Fruit fly (Drosophila melanogaster) whole organism, prepupa: ENCODE measurements around the gene CG13073.

Experiments used
- CG10631 ChIP-seq: fragments of 200-800 bp; sonication (Bioruptor generic); optimal IDR thresholded peaks from 2 replicates; lab custom pipeline; 2016; ENCODE audit warnings: missing biosample characterization, missing genetic modification characterization
- CG10669 ChIP-seq: fragments of 200-800 bp; sonication (Bioruptor generic); optimal IDR thresholded peaks from 3 replicates; lab custom pipeline; 2018; ENCODE audit warnings: missing biosample characterization, mild to moderate bottlenecking, missing genetic modification characterization, moderate library complexity
- CG11294 ChIP-seq: fragments of 200-800 bp; sonication (Bioruptor generic); IDR thresholded peaks from 2 replicates; pipeline ENCODE4 v1.3.6; 2022; ENCODE audit warnings: missing biosample characterization, missing genetic modification characterization
- CG1621 ChIP-seq: fragments of 200-800 bp; sonication (Bioruptor generic); optimal IDR thresholded peaks from 3 replicates; lab custom pipeline; 2018; ENCODE audit warnings: missing biosample characterization, mild to moderate bottlenecking, missing genetic modification characterization
- CG16779 ChIP-seq: fragments of 200-800 bp; sonication (Bioruptor generic); optimal IDR thresholded peaks from 3 replicates; lab custom pipeline; 2017; ENCODE audit warnings: missing biosample characterization, mild to moderate bottlenecking, missing genetic modification characterization
- CG3032 ChIP-seq: fragments of 200-800 bp; optimal IDR thresholded peaks from 2 replicates; lab custom pipeline; 2019; ENCODE audit warnings: missing biosample characterization, mild to moderate bottlenecking, missing genetic modification characterization, moderate library complexity
- CG32006 ChIP-seq: fragments of 200-800 bp; sonication (Bioruptor generic); optimal IDR thresholded peaks from 3 replicates; lab custom pipeline; 2017; ENCODE audit warnings: missing biosample characterization, mild to moderate bottlenecking, missing genetic modification characterization
- CG3919 ChIP-seq: fragments of 200-800 bp; sonication (Bioruptor generic); optimal IDR thresholded peaks from 3 replicates; lab custom pipeline; 2016; ENCODE audit warnings: missing biosample characterization, missing genetic modification characterization
- CG4318 ChIP-seq: fragments of 200-800 bp; sonication (Bioruptor generic); optimal IDR thresholded peaks from 3 replicates; lab custom pipeline; 2017; ENCODE audit warnings: missing biosample characterization, mild to moderate bottlenecking, missing genetic modification characterization
- CG6163 ChIP-seq: fragments of 200-800 bp; sonication (Bioruptor generic); IDR thresholded peaks from 3 replicates; pipeline ENCODE4 v1.3.6; 2022; ENCODE audit warnings: missing biosample characterization, missing genetic modification characterization
- CG6276 ChIP-seq: fragments of 200-800 bp; sonication (Bioruptor generic); optimal IDR thresholded peaks from 2 replicates; lab custom pipeline; 2017; ENCODE audit warnings: missing biosample characterization, mild to moderate bottlenecking, missing genetic modification characterization
- CG6792 ChIP-seq: fragments of 200-800 bp; sonication (Bioruptor generic); optimal IDR thresholded peaks from 3 replicates; lab custom pipeline; 2016; ENCODE audit warnings: missing biosample characterization, missing genetic modification characterization
- CG6808 ChIP-seq: fragments of 200-800 bp; sonication (Bioruptor generic); optimal IDR thresholded peaks from 3 replicates; lab custom pipeline; 2017; ENCODE audit warnings: missing biosample characterization, missing genetic modification characterization, mild to moderate bottlenecking, moderate library complexity, missing genetic modification reagents
- CG6854 ChIP-seq: fragments of 200-800 bp; sonication (Bioruptor generic); optimal IDR thresholded peaks from 2 replicates; lab custom pipeline; 2017; ENCODE audit warnings: missing biosample characterization, mild to moderate bottlenecking, missing genetic modification characterization
- CG7368 ChIP-seq: fragments of 200-800 bp; sonication (Bioruptor generic); optimal IDR thresholded peaks from 3 replicates; lab custom pipeline; 2016; ENCODE audit warnings: missing biosample characterization, missing genetic modification characterization
- CG8119 ChIP-seq: fragments of 200-800 bp; sonication (Bioruptor generic); IDR thresholded peaks from 3 replicates; pipeline ENCODE4 v1.3.6; 2022; ENCODE audit warnings: missing biosample characterization, missing genetic modification characterization
- CG8632 ChIP-seq: fragments of 200-800 bp; sonication (Bioruptor generic); optimal IDR thresholded peaks from 3 replicates; lab custom pipeline; 2016; ENCODE audit warnings: missing biosample characterization, missing genetic modification characterization
- CG9139 ChIP-seq: fragments of 200-800 bp; sonication (Bioruptor generic); optimal IDR thresholded peaks from 3 replicates; lab custom pipeline; 2017; ENCODE audit warnings: missing biosample characterization, mild to moderate bottlenecking, missing genetic modification characterization
- Eip75B ChIP-seq: fragments of 200-800 bp; sonication (Bioruptor generic); optimal IDR thresholded peaks from 3 replicates; lab custom pipeline; 2016; ENCODE audit warnings: missing biosample characterization, missing genetic modification characterization
- Eip78C ChIP-seq: fragments of 200-800 bp; sonication (Bioruptor generic); peaks from one replicate; lab custom pipeline; 2016; ENCODE audit warnings: missing biosample characterization, missing genetic modification characterization
- Eip93F ChIP-seq: fragments of 200-800 bp; sonication (Bioruptor generic); optimal IDR thresholded peaks from 2 replicates; lab custom pipeline; 2016; ENCODE audit warnings: missing biosample characterization, mild to moderate bottlenecking, missing genetic modification characterization
- Ets21C ChIP-seq: fragments of 200-800 bp; sonication (Bioruptor generic); optimal IDR thresholded peaks from 3 replicates; lab custom pipeline; 2016; ENCODE audit warnings: missing biosample characterization, missing genetic modification characterization
- Hr38 ChIP-seq: sonication (Bioruptor generic); optimal IDR thresholded peaks from 2 replicates; lab custom pipeline; 2016; ENCODE audit warnings: missing biosample characterization, missing genetic modification characterization
- Hr39 ChIP-seq: fragments of 200-800 bp; sonication (Bioruptor generic); optimal IDR thresholded peaks from 2 replicates; lab custom pipeline; 2016; ENCODE audit warnings: missing biosample characterization, missing genetic modification characterization
- Met ChIP-seq: fragments of 200-800 bp; sonication (Bioruptor generic); optimal IDR thresholded peaks from 3 replicates; lab custom pipeline; 2016; ENCODE audit warnings: missing biosample characterization, missing genetic modification characterization
- Sox102F ChIP-seq: fragments of 200-800 bp; sonication (Bioruptor generic); optimal IDR thresholded peaks from 2 replicates; lab custom pipeline; 2016; ENCODE audit warnings: missing biosample characterization, mild to moderate bottlenecking, missing genetic modification characterization
- Sox14 ChIP-seq: fragments of 200-800 bp; sonication (Bioruptor generic); optimal IDR thresholded peaks from 3 replicates; lab custom pipeline; 2016; ENCODE audit warnings: missing biosample characterization, missing genetic modification characterization
- Sox15 ChIP-seq: fragments of 200-800 bp; sonication (Bioruptor generic); optimal IDR thresholded peaks from 3 replicates; lab custom pipeline; 2016; ENCODE audit warnings: missing biosample characterization, missing genetic modification characterization
- achi ChIP-seq: fragments of 200-800 bp; sonication (Bioruptor generic); optimal IDR thresholded peaks from 3 replicates; lab custom pipeline; 2016; ENCODE audit warnings: missing biosample characterization, missing genetic modification characterization
- acj6 ChIP-seq: fragments of 200-800 bp; sonication (Bioruptor generic); optimal IDR thresholded peaks from 3 replicates; lab custom pipeline; 2016; ENCODE audit warnings: missing biosample characterization, missing genetic modification characterization
- cyc ChIP-seq: fragments of 200-800 bp; sonication (Bioruptor generic); optimal IDR thresholded peaks from 3 replicates; lab custom pipeline; 2016; ENCODE audit warnings: missing biosample characterization, missing genetic modification characterization
- dsx ChIP-seq: fragments of 200-800 bp; optimal IDR thresholded peaks from 3 replicates; lab custom pipeline; 2019; ENCODE audit warnings: missing biosample characterization, mild to moderate bottlenecking, missing genetic modification characterization, moderate library complexity; ENCODE audit not compliant: poor library complexity, severe bottlenecking
- eg ChIP-seq: fragments of 200-800 bp; sonication (Bioruptor generic); IDR thresholded peaks from 3 replicates; pipeline ENCODE4 v1.3.6; 2022; ENCODE audit warnings: missing biosample characterization, missing genetic modification characterization
- fkh ChIP-seq: fragments of 200-800 bp; sonication (Bioruptor generic); optimal IDR thresholded peaks from 3 replicates; lab custom pipeline; 2017; ENCODE audit warnings: missing biosample characterization, mild to moderate bottlenecking, missing genetic modification characterization, moderate library complexity
- net ChIP-seq: fragments of 200-800 bp; sonication (Bioruptor generic); optimal IDR thresholded peaks from 3 replicates; lab custom pipeline; 2016; ENCODE audit warnings: missing biosample characterization, missing genetic modification characterization
- salr ChIP-seq, 2 experiments: fragments of 200-800 bp; sonication (Bioruptor generic); optimal IDR thresholded peaks; 3 replicates each; lab custom pipeline; 2016 to 2018; ENCODE audit warnings: missing biosample characterization in 2 of 2, missing genetic modification characterization in 2 of 2, mild to moderate bottlenecking in 1 of 2
- spab ChIP-seq: fragments of 200-800 bp; sonication (Bioruptor generic); optimal IDR thresholded peaks from 2 replicates; lab custom pipeline; 2017; ENCODE audit warnings: missing biosample characterization, mild to moderate bottlenecking, missing genetic modification characterization, missing genetic modification reagents
- ss ChIP-seq, 2 experiments: fragments of 200-800 bp; sonication (Bioruptor generic); optimal IDR thresholded peaks; 2 replicates in 1 of 2; 3 replicates in 1 of 2; lab custom pipeline; 2017 to 2018; ENCODE audit warnings: mild to moderate bottlenecking in 2 of 2, missing biosample characterization in 2 of 2, missing genetic modification characterization in 2 of 2, moderate library complexity in 1 of 2
- svp ChIP-seq: fragments of 200-800 bp; sonication (Bioruptor generic); peaks from one replicate; lab custom pipeline; 2016; ENCODE audit warnings: missing biosample characterization, missing genetic modification characterization
- topi ChIP-seq: fragments of 200-800 bp; sonication (Bioruptor generic); optimal IDR thresholded peaks from 3 replicates; lab custom pipeline; 2016; ENCODE audit warnings: missing biosample characterization, missing genetic modification characterization
- vri ChIP-seq: fragments of 200-800 bp; sonication (Bioruptor generic); optimal IDR thresholded peaks from 3 replicates; lab custom pipeline; 2016; ENCODE audit warnings: missing biosample characterization, mild to moderate bottlenecking, missing genetic modification characterization

CG13073 gene

dm6 chr3L:16190885-16191284 lies 26.2 kb downstream of the CG13073 start:
- TF ChIP-seq Hr38 (GFP tag; lab: Kevin White, UChicago) (no peak), CG6276 (GFP tag; lab: Kevin White, UChicago) (peak; percentile 17), CG3919 (peak; percentile 45), CG11294 (GFP tag; lab: Robert Waterston, UW) (0 out of 2 replicates have a peak, but pooled peaks have one; percentile 34), Eip78C (GFP tag; lab: Kevin White, UChicago) (peak; percentile 85), salr (GFP tag; optimal IDR thresholded peaks at IDR 0.05; lab: Kevin White, UChicago) (no peak), CG16779 (tag; lab: Kevin White, UChicago) (peak; percentile 46), topi (peak; percentile 15), cyc (GFP tag; lab: Kevin White, UChicago) (no peak), Sox102F (GFP tag; lab: Kevin White, UChicago) (peak; percentile 24), CG10631 (GFP tag; lab: Kevin White, UChicago) (no peak), Hr39 (GFP tag; lab: Kevin White, UChicago) (no peak), Sox14 (GFP tag; lab: Kevin White, UChicago) (peak; percentile 15), ss (GFP tag; optimal IDR thresholded peaks at IDR 0.05; lab: Kevin White, UChicago) (peak; percentile 67 to 72), svp (GFP tag; lab: Kevin White, UChicago) (peak; percentile 63), CG7368 (no peak), CG32006 (GFP tag; lab: Kevin White, UChicago) (no peak), spab (GFP tag; lab: Kevin White, UChicago) (peak; percentile 41), eg (GFP tag; lab: Robert Waterston, UW) (peak; percentile 34; the same call in 1 of the 3 replicates), CG9139 (GFP tag; lab: Kevin White, UChicago) (peak; percentile 61), achi (peak; percentile 12), CG6854 (peak; percentile 69), CG10669 (GFP tag; lab: Kevin White, UChicago) (peak; percentile 31), CG8632 (GFP tag; lab: Kevin White, UChicago) (no peak), CG8119 (GFP tag; lab: Robert Waterston, UW) (0 out of 3 replicates have a peak, but pooled peaks have one; percentile 26), vri (GFP tag; lab: Kevin White, UChicago) (peak; percentile 85), CG4318 (GFP tag; lab: Kevin White, UChicago) (no peak), Eip75B (peak; percentile 7), CG6792 (GFP tag; lab: Kevin White, UChicago) (no peak), Ets21C (GFP tag; lab: Kevin White, UChicago) (no peak), Met (GFP tag; lab: Kevin White, UChicago) (peak; percentile 20), CG6808 (GFP tag; lab: Kevin White, UChicago) (peak; percentile 56), CG6163 (GFP tag; lab: Robert Waterston, UW) (no peak; the same call in 1 of the 3 replicates), CG3032 (tag; lab: Kevin White, UChicago) (peak; percentile 1), fkh (GFP tag; lab: Kevin White, UChicago) (peak; percentile 73), Eip93F (GFP tag; lab: Kevin White, UChicago) (peak; percentile 70), Sox15 (no peak), net (peak; percentile 6)

- peak; percentile 2 for TF ChIP-seq dsx (GFP tag; lab: Kevin White, UChicago)
- no peak for TF ChIP-seq Sox102F (GFP tag; lab: Kevin White, UChicago)
- TF ChIP-seq acj6 (GFP tag; lab: Kevin White, UChicago): no peak
- peak; percentile 51 for TF ChIP-seq Eip78C (GFP tag; lab: Kevin White, UChicago)
- peak; percentile 33 for TF ChIP-seq CG1621 (tag; lab: Kevin White, UChicago)
- peak; percentile 37 for TF ChIP-seq svp (GFP tag; lab: Kevin White, UChicago)
- no peak for TF ChIP-seq CG32006 (GFP tag; lab: Kevin White, UChicago)
- peak; percentile 55 for TF ChIP-seq CG6854
- TF ChIP-seq, all 60 proteins: peak for 5
Observed at dm6 chr3L:16189925-16190231, 27.2 kb downstream of the CG13073 start.
